Fruit fly (Drosophila melanogaster): ENCODE data around the gene S-Lap4.

The S-Lap4 gene

dm6 chr3L:10538290-10538689, 47.6 kb downstream of the S-Lap4 start:
- no peak for TF ChIP-seq noc (tag; optimal IDR thresholded peaks at IDR 0.05)

dm6 chr3L:10540839-10541238, 50.2 kb downstream of the S-Lap4 start:
- TF ChIP-seq noc (tag; optimal IDR thresholded peaks at IDR 0.05): no peak
